Worm (Caenorhabditis elegans): ENCODE data around the gene cest-3.

The cest-3 gene

DNA sequence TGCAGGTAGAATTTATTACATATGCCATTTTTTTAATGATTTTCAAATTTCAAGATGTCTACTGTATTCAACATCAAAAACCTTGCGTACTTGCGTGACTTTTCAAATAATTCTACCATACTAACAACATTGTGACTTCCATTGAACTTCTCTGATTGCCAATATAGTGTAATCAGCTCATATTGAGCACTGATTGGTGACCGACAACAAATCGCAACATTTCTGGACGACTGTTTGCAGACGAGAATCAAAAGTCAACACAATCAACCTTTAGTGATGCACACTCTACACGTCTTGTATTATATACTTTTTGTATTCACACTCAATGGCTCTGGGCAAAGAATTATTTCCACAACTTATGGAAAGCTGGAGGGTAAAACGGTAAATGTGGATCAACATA is at the start of gene cest-3:
cest-3 (plus strand) TSS at position 190 of the 400 bp plus-strand sequence.
- TF ChIP-seq elt-3 (tag; optimal IDR thresholded peaks at IDR 0.05), result no peak
- TF ChIP-seq pha-4 (tag; optimal IDR thresholded peaks at IDR 0.05), result peak; percentile 53
- peak; percentile 50 for TF ChIP-seq pqm-1 (tag; optimal IDR thresholded peaks at IDR 0.05)
- peak; percentile 37 for TF ChIP-seq elt-2 (tag; optimal IDR thresholded peaks at IDR 0.05)

- TF ChIP-seq daf-12 (tag; optimal IDR thresholded peaks at IDR 0.05) (no peak), nhr-23 (tag; optimal IDR thresholded peaks at IDR 0.05) (no peak), tbx-2 (tag; optimal IDR thresholded peaks at IDR 0.05) (no peak), ztf-4 (tag; optimal IDR thresholded peaks at IDR 0.05) (no peak), fkh-2 (tag; optimal IDR thresholded peaks at IDR 0.05) (no peak), ZK546.5 (tag; optimal IDR thresholded peaks at IDR 0.05) (no peak), nfya-1 (tag; optimal IDR thresholded peaks at IDR 0.05; ENCODE audit: insufficient read depth) (no peak), ztf-11 (tag; optimal IDR thresholded peaks at IDR 0.05) (no peak), egl-5 (tag; optimal IDR thresholded peaks at IDR 0.05) (no peak), egl-27 (tag; optimal IDR thresholded peaks at IDR 0.05) (no peak), pqm-1 (tag; optimal IDR thresholded peaks at IDR 0.05) (no peak), fkh-10 (GFP tag; optimal IDR thresholded peaks at IDR 0.05) (no peak), nhr-25 (tag; optimal IDR thresholded peaks at IDR 0.05) (no peak), pha-4 (tag; optimal IDR thresholded peaks at IDR 0.05) (no peak), nhr-67 (tag; optimal IDR thresholded peaks at IDR 0.05) (no peak)
Measured at ce11 chrX:12197367-12197766, 44.1 kb upstream of the cest-3 start.

DNA sequence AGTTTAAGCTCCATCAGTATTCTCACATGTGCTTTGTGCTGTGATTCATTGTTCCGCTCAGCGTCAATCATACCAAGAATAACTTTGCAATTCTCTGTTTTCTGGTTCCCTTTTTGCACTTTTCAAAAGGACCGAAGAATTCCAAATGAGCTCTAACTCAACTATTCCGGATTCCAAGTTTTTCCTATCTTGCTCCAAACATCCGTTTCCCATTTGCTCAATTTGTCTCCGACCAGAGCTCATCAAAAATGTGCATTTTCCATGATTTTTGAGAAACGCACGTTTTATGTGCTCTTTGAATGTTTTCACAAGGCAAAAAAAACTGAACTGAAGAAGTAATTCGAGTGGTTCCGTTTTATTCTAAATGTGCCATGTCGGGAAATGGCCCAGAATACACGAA is 43.1 kb upstream of the cest-3 start:
- TF ChIP-seq nhr-11 (tag; optimal IDR thresholded peaks at IDR 0.05), result no peak
- TF ChIP-seq nhr-77 (tag; optimal IDR thresholded peaks at IDR 0.05), result no peak
- TF ChIP-seq skn-1 (tag; optimal IDR thresholded peaks at IDR 0.05), result no peak
- TF ChIP-seq R02D3.7 (tag; optimal IDR thresholded peaks at IDR 0.05), result no peak
- no peak for TF ChIP-seq nhr-23 (tag; optimal IDR thresholded peaks at IDR 0.05)
- no peak for TF ChIP-seq nhr-237 (tag; optimal IDR thresholded peaks at IDR 0.05)
- TF ChIP-seq unc-62 (GFP tag; optimal IDR thresholded peaks at IDR 0.05), result no peak
- no peak for TF ChIP-seq sea-2 (GFP tag; optimal IDR thresholded peaks at IDR 0.05)
- no peak for TF ChIP-seq jun-1 (tag; optimal IDR thresholded peaks at IDR 0.05)
- TF ChIP-seq zag-1 (tag; optimal IDR thresholded peaks at IDR 0.05), result no peak
- TF ChIP-seq eor-1 (tag; optimal IDR thresholded peaks at IDR 0.05), result no peak
- no peak for TF ChIP-seq ceh-28 (tag; optimal IDR thresholded peaks at IDR 0.05)
- TF ChIP-seq elt-1 (tag; optimal IDR thresholded peaks at IDR 0.05), result no peak
- no peak for TF ChIP-seq elt-3 (tag; optimal IDR thresholded peaks at IDR 0.05)
- no peak for TF ChIP-seq fos-1 (tag; optimal IDR thresholded peaks at IDR 0.05)
- no peak for TF ChIP-seq fkh-10 (GFP tag; optimal IDR thresholded peaks at IDR 0.05)
- no peak for TF ChIP-seq lin-15B (tag; optimal IDR thresholded peaks at IDR 0.05)
- no peak for TF ChIP-seq nhr-12 (tag; optimal IDR thresholded peaks at IDR 0.05)
- TF ChIP-seq lin-39 (tag; optimal IDR thresholded peaks at IDR 0.05), result no peak

DNA sequence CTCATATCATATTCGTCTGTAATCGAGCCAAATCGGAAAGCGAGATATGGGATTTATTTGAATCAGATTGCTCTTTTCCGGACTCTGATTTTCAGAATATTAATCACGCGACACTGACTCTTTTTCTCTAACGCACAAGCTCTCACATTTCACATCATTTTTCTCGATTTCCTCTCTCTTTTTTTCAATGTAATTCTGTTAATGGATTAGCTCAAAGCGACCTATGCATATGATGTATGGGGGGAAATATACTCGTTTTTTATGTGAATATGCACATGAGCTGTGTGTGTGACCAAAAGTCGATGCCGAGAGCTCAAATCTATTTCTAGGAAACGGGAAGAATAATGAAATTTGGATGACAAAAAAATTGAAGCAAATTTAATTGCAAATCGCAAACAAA is 40.9 kb upstream of the cest-3 start:
- TF ChIP-seq egl-27 (tag; optimal IDR thresholded peaks at IDR 0.05), result no peak
- TF ChIP-seq pha-4 (tag; optimal IDR thresholded peaks at IDR 0.05), result no peak
- peak; percentile 24 for TF ChIP-seq nfya-1 (tag; optimal IDR thresholded peaks at IDR 0.05; ENCODE audit: insufficient read depth)
- peak; percentile 88 for TF ChIP-seq nhr-11 (tag; optimal IDR thresholded peaks at IDR 0.05)
- TF ChIP-seq unc-39 (tag; optimal IDR thresholded peaks at IDR 0.05), result no peak
- no peak for TF ChIP-seq fkh-2 (tag; optimal IDR thresholded peaks at IDR 0.05)
- TF ChIP-seq skn-1 (tag; optimal IDR thresholded peaks at IDR 0.05), result no peak

DNA sequence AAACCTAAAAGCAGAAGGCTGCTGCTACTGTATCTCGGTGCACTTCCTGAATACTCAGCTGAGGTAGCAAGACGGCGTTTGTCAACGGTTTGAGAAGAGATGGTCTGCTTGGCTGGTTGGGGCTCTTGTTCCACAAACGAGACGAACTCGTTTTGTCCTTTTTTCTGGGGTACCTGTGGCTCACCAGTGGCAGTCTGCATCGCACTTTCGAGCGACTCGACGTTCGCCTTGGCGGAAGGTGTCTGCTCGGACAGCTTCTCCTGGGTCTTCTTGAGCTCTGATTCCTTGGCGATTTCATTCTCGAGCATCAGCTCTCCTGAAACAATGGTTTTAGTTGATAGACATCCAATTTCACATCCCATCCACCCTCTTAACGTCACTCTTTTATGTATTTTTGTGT is 40.0 kb upstream of the cest-3 start:
- TF ChIP-seq lsy-12 (tag; optimal IDR thresholded peaks at IDR 0.05), result peak; percentile 21
- no peak for TF ChIP-seq ZK546.5 (tag; optimal IDR thresholded peaks at IDR 0.05)
- TF ChIP-seq nhr-43 (tag; optimal IDR thresholded peaks at IDR 0.05; ENCODE audit: poor library complexity, severe bottlenecking), result no peak
